Worm (Caenorhabditis elegans): ENCODE data around the gene gcy-19.

ce11 chrII:3284558-3284957 lies 25.4 kb upstream of the gcy-19 start, which contains the start of gene scl-15:
- TF ChIP-seq tab-1 (GFP tag; IDR thresholded peaks at IDR 0.05): no peak
- no peak for TF ChIP-seq cog-1 (tag; optimal IDR thresholded peaks at IDR 0.05)
- no peak for TF ChIP-seq ztf-29 (GFP tag; IDR thresholded peaks at IDR 0.05)
- TF ChIP-seq ref-1 (GFP tag; conservative IDR thresholded peaks at IDR 0.05): no peak
- TF ChIP-seq flt-1 (GFP tag; IDR thresholded peaks at IDR 0.05): no peak

Measured in whole organism, midembryonic.